Worm (Caenorhabditis elegans) whole organism, L3 larva: ENCODE results near the gene C44H4.6.

Experiments used
- R02D3.7 ChIP-seq: fragments of 150-350 bp; optimal IDR thresholded peaks from 2 replicates; lab custom pipeline; 2014; ENCODE audit warnings: missing biosample characterization, missing genetic modification characterization
- aly-2 ChIP-seq: fragments of 150-350 bp; optimal IDR thresholded peaks from 2 replicates; lab custom pipeline; 2014; ENCODE audit warnings: missing biosample characterization, missing genetic modification characterization
- ama-1 ChIP-seq: fragments of 150-350 bp; optimal IDR thresholded peaks from 2 replicates; lab custom pipeline; 2018
- ceh-16 ChIP-seq: sonication (generic microtip); optimal IDR thresholded peaks from 2 replicates; lab custom pipeline; 2017; ENCODE audit warnings: missing biosample characterization, missing genetic modification characterization
- ceh-28 ChIP-seq: fragments of 150-350 bp; optimal IDR thresholded peaks from 2 replicates; lab custom pipeline; 2014; ENCODE audit warnings: missing biosample characterization, missing genetic modification reagents, missing genetic modification characterization
- ceh-9 ChIP-seq: sonication (generic microtip); optimal IDR thresholded peaks from 2 replicates; lab custom pipeline; 2018; ENCODE audit warnings: missing biosample characterization, missing genetic modification characterization
- egl-27 ChIP-seq: sonication (generic microtip); optimal IDR thresholded peaks from 4 replicates; lab custom pipeline; 2017; ENCODE audit warnings: missing biosample characterization, missing genetic modification reagents, missing genetic modification characterization
- elt-1 ChIP-seq: fragments of 150-350 bp; optimal IDR thresholded peaks from 2 replicates; lab custom pipeline; 2014; ENCODE audit warnings: missing biosample characterization, missing genetic modification characterization
- elt-2 ChIP-seq: sonication (generic microtip); optimal IDR thresholded peaks from 2 replicates; lab custom pipeline; 2016; ENCODE audit warnings: missing genetic modification reagents, mild to moderate bottlenecking, missing genetic modification characterization, missing compliant biosample characterization
- eor-1 ChIP-seq, 2 experiments: fragments of 150-350 bp; optimal IDR thresholded peaks; 2 replicates each; lab custom pipeline; 2014 to 2018; ENCODE audit warnings: missing biosample characterization in 2 of 2, missing genetic modification characterization in 2 of 2
- fkh-10 ChIP-seq: sonication (generic microtip); optimal IDR thresholded peaks from 2 replicates; lab custom pipeline; 2017; ENCODE audit warnings: missing biosample characterization, missing genetic modification reagents, missing genetic modification characterization
- fkh-2 ChIP-seq: fragments of 150-350 bp; optimal IDR thresholded peaks from 2 replicates; lab custom pipeline; 2014; ENCODE audit warnings: missing biosample characterization, missing genetic modification reagents, missing genetic modification characterization
- fos-1 ChIP-seq: fragments of 150-350 bp; optimal IDR thresholded peaks from 2 replicates; lab custom pipeline; 2014; ENCODE audit warnings: missing biosample characterization, missing genetic modification characterization
- hmg-11 ChIP-seq: sonication (generic microtip); optimal IDR thresholded peaks from 2 replicates; lab custom pipeline; 2016; ENCODE audit warnings: missing genetic modification characterization, missing compliant biosample characterization
- jun-1 ChIP-seq: fragments of 150-350 bp; optimal IDR thresholded peaks from 2 replicates; lab custom pipeline; 2014; ENCODE audit warnings: missing biosample characterization, missing genetic modification reagents, missing genetic modification characterization
- lin-15B ChIP-seq: fragments of 150-350 bp; optimal IDR thresholded peaks from 2 replicates; lab custom pipeline; 2014; ENCODE audit warnings: missing biosample characterization, missing genetic modification characterization
- lin-39 ChIP-seq: fragments of 150-350 bp; optimal IDR thresholded peaks from 2 replicates; lab custom pipeline; 2018; ENCODE audit warnings: missing biosample characterization, missing genetic modification reagents, missing genetic modification characterization
- lsy-12 ChIP-seq: sonication (generic microtip); optimal IDR thresholded peaks from 2 replicates; lab custom pipeline; 2016; ENCODE audit warnings: mild to moderate bottlenecking, missing genetic modification characterization, missing compliant biosample characterization
- mdl-1 ChIP-seq: fragments of 150-350 bp; optimal IDR thresholded peaks from 2 replicates; lab custom pipeline; 2014; ENCODE audit warnings: missing biosample characterization, missing genetic modification characterization
- mml-1 ChIP-seq: fragments of 150-350 bp; sonication (generic microtip); optimal IDR thresholded peaks from 3 replicates; lab custom pipeline; 2014; ENCODE audit warnings: missing biosample characterization, missing genetic modification characterization
- nfya-1 ChIP-seq: sonication (generic microtip); optimal IDR thresholded peaks from 2 replicates; lab custom pipeline; 2017; ENCODE audit warnings: missing genetic modification characterization, mild to moderate bottlenecking, missing compliant biosample characterization, antibody characterized with exemption, moderate library complexity; ENCODE audit not compliant: insufficient read depth
- nhr-12 ChIP-seq: fragments of 150-350 bp; optimal IDR thresholded peaks from 2 replicates; lab custom pipeline; 2014; ENCODE audit warnings: missing biosample characterization, missing genetic modification characterization
- nhr-23 ChIP-seq: fragments of 150-350 bp; optimal IDR thresholded peaks from 2 replicates; lab custom pipeline; 2014; ENCODE audit warnings: missing biosample characterization, missing genetic modification reagents, missing genetic modification characterization
- nhr-237 ChIP-seq: fragments of 150-350 bp; optimal IDR thresholded peaks from 2 replicates; lab custom pipeline; 2014; ENCODE audit warnings: missing biosample characterization, missing genetic modification characterization
- nhr-25 ChIP-seq: sonication (generic microtip); optimal IDR thresholded peaks from 2 replicates; lab custom pipeline; 2017; ENCODE audit warnings: missing biosample characterization, missing genetic modification characterization
- nhr-28 ChIP-seq: fragments of 150-350 bp; optimal IDR thresholded peaks from 2 replicates; lab custom pipeline; 2014; ENCODE audit warnings: missing biosample characterization, missing genetic modification characterization
- nhr-43 ChIP-seq: sonication (generic microtip); optimal IDR thresholded peaks from 2 replicates; lab custom pipeline; 2016; ENCODE audit warnings: mild to moderate bottlenecking, missing genetic modification characterization, missing compliant biosample characterization; ENCODE audit not compliant: poor library complexity, severe bottlenecking
- pha-4 ChIP-seq: fragments of 150-350 bp; optimal IDR thresholded peaks from 2 replicates; lab custom pipeline; 2014; ENCODE audit warnings: missing biosample characterization, missing genetic modification reagents, missing genetic modification characterization
- sea-2 ChIP-seq: fragments of 150-350 bp; sonication (generic microtip); optimal IDR thresholded peaks from 4 replicates; lab custom pipeline; 2014; ENCODE audit warnings: missing biosample characterization, missing genetic modification reagents, missing genetic modification characterization
- skn-1 ChIP-seq: fragments of 150-350 bp; optimal IDR thresholded peaks from 2 replicates; lab custom pipeline; 2014; ENCODE audit warnings: missing biosample characterization, missing genetic modification characterization
- snpc-4 ChIP-seq: fragments of 150-350 bp; optimal IDR thresholded peaks from 2 replicates; lab custom pipeline; 2014; ENCODE audit warnings: missing biosample characterization, missing genetic modification characterization
- tbx-2 ChIP-seq: sonication (generic microtip); optimal IDR thresholded peaks from 2 replicates; lab custom pipeline; 2016; ENCODE audit warnings: mild to moderate bottlenecking, missing genetic modification characterization, missing compliant biosample characterization
- unc-39 ChIP-seq: sonication (generic microtip); optimal IDR thresholded peaks from 4 replicates; lab custom pipeline; 2017; ENCODE audit warnings: missing biosample characterization, missing genetic modification characterization
- unc-62 ChIP-seq: fragments of 150-350 bp; sonication (generic microtip); optimal IDR thresholded peaks from 4 replicates; lab custom pipeline; 2014; ENCODE audit warnings: missing biosample characterization, missing genetic modification reagents, missing genetic modification characterization
- zag-1 ChIP-seq: fragments of 150-350 bp; optimal IDR thresholded peaks from 2 replicates; lab custom pipeline; 2014; ENCODE audit warnings: missing biosample characterization, missing genetic modification characterization
- ztf-11 ChIP-seq: fragments of 150-350 bp; optimal IDR thresholded peaks from 2 replicates; lab custom pipeline; 2014; ENCODE audit warnings: missing biosample characterization, missing genetic modification characterization
- ztf-4 ChIP-seq: fragments of 150-350 bp; optimal IDR thresholded peaks from 2 replicates; lab custom pipeline; 2014; ENCODE audit warnings: missing biosample characterization, missing genetic modification characterization

The C44H4.6 gene

DNA sequence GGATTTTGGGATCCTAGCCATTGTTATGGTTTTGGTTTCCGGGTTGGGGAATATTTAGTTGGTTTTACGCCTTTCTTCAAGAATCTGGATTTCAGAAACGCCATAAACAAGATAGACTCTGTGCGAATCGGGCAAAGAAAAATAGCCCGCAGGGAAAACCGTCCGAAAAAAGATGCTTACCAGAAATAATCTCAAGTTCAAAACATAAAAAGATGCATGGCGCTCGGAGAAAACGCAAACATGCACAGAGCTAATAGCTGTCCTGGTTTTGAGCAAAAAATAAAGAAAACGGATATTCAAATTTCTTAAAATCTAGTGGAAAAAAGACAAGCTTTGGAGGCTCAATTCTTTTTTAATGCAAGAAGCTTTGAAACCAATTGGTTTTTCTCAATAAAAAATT is at the start of gene C44H4.6:
Gene C44H4.6 (minus strand): TSS at position 101 of the 400 bp plus-strand sequence.
- TF ChIP-seq mml-1 (tag; lab: Kevin White, UChicago) (no peak), jun-1 (tag; lab: Kevin White, UChicago) (no peak), nhr-237 (no peak), mdl-1 (tag; lab: Kevin White, UChicago) (no peak), fkh-10 (GFP tag; lab: Kevin White, UChicago) (no peak), unc-39 (tag; lab: Kevin White, UChicago) (no peak), lin-39 (tag; lab: Kevin White, UChicago) (no peak), aly-2 (tag; lab: Kevin White, UChicago) (no peak), pha-4 (tag; lab: Kevin White, UChicago) (no peak), R02D3.7 (tag; lab: Kevin White, UChicago) (no peak), nhr-28 (tag; lab: Kevin White, UChicago) (no peak), ceh-28 (tag; lab: Kevin White, UChicago) (no peak), nhr-23 (no peak), ceh-16 (tag; lab: Kevin White, UChicago) (no peak), snpc-4 (tag; lab: Kevin White, UChicago) (no peak), fkh-2 (tag; lab: Kevin White, UChicago) (no peak), ztf-11 (tag; lab: Kevin White, UChicago) (no peak), tbx-2 (tag; lab: Kevin White, UChicago) (no peak), sea-2 (GFP tag; lab: Kevin White, UChicago) (no peak)

ce11 chrX:14645392-14645791 is 46.2 kb upstream of the C44H4.6 start, which contains the start of gene F54E4.4:
Gene F54E4.4 (minus strand): TSS chrX:14645492.
- TF ChIP-seq lin-15B (no peak), skn-1 (no peak), elt-2 (tag; lab: Kevin White, UChicago) (no peak), ama-1 (lab: Kevin White, UChicago) (no peak), elt-1 (no peak), fkh-10 (GFP tag; lab: Kevin White, UChicago) (no peak), lsy-12 (tag; lab: Kevin White, UChicago) (no peak), pha-4 (tag; lab: Kevin White, UChicago) (no peak), fos-1 (no peak), nhr-12 (tag; lab: Kevin White, UChicago) (no peak), nhr-25 (tag; lab: Kevin White, UChicago) (no peak)

- TF ChIP-seq ztf-4 (tag; lab: Kevin White, UChicago) (no peak), nfya-1 (tag; lab: Kevin White, UChicago) (peak; percentile 71), pha-4 (tag; lab: Kevin White, UChicago) (no peak), ceh-16 (tag; lab: Kevin White, UChicago) (no peak), lsy-12 (tag; lab: Kevin White, UChicago) (no peak), jun-1 (tag; lab: Kevin White, UChicago) (no peak), ceh-9 (tag; lab: Kevin White, UChicago) (no peak), nhr-43 (no peak), nhr-12 (tag; lab: Kevin White, UChicago) (no peak), mdl-1 (tag; lab: Kevin White, UChicago) (no peak), elt-2 (tag; lab: Kevin White, UChicago) (no peak), ceh-28 (tag; lab: Kevin White, UChicago) (no peak), lin-39 (tag; lab: Kevin White, UChicago) (peak; percentile 42), ama-1 (lab: Kevin White, UChicago) (no peak), zag-1 (tag; lab: Kevin White, UChicago) (no peak), unc-62 (GFP tag; lab: Kevin White, UChicago) (no peak), lin-15B (no peak), fkh-10 (GFP tag; lab: Kevin White, UChicago) (peak; percentile 95), eor-1 (tag; optimal IDR thresholded peaks at IDR 0.05; lab: Kevin White, UChicago) (no peak), hmg-11 (peak; percentile 15), snpc-4 (tag; lab: Kevin White, UChicago) (no peak), tbx-2 (tag; lab: Kevin White, UChicago) (peak; percentile 32), nhr-23 (no peak), fkh-2 (tag; lab: Kevin White, UChicago) (no peak), ztf-11 (tag; lab: Kevin White, UChicago) (no peak), egl-27 (tag; lab: Kevin White, UChicago) (no peak)
Observed at ce11 chrX:14639941-14640340, 40.8 kb upstream of the C44H4.6 start.
